Fruit fly (Drosophila melanogaster) whole organism, prepupa: ENCODE results near the gene Srrm1.

Experiments
- Blimp-1 ChIP-seq: fragments of 200-800 bp; sonication (Bioruptor generic); optimal IDR thresholded peaks from 3 replicates; lab custom pipeline; 2017; ENCODE audit warnings: missing biosample characterization, missing genetic modification characterization, mild to moderate bottlenecking, moderate library complexity, missing genetic modification reagents
- CG10631 ChIP-seq: fragments of 200-800 bp; sonication (Bioruptor generic); optimal IDR thresholded peaks from 2 replicates; lab custom pipeline; 2016; ENCODE audit warnings: missing biosample characterization, missing genetic modification characterization
- CG11294 ChIP-seq: fragments of 200-800 bp; sonication (Bioruptor generic); IDR thresholded peaks from 2 replicates; pipeline ENCODE4 v1.3.6; 2022; ENCODE audit warnings: missing biosample characterization, missing genetic modification characterization
- CG11902 ChIP-seq: fragments of 200-800 bp; sonication (Bioruptor generic); optimal IDR thresholded peaks from 3 replicates; lab custom pipeline; 2016; ENCODE audit warnings: missing biosample characterization, missing genetic modification characterization
- CG1621 ChIP-seq: fragments of 200-800 bp; sonication (Bioruptor generic); optimal IDR thresholded peaks from 3 replicates; lab custom pipeline; 2018; ENCODE audit warnings: missing biosample characterization, mild to moderate bottlenecking, missing genetic modification characterization
- CG32006 ChIP-seq: fragments of 200-800 bp; sonication (Bioruptor generic); optimal IDR thresholded peaks from 3 replicates; lab custom pipeline; 2017; ENCODE audit warnings: missing biosample characterization, mild to moderate bottlenecking, missing genetic modification characterization
- CG34406 ChIP-seq: fragments of 200-800 bp; sonication (Bioruptor generic); optimal IDR thresholded peaks from 3 replicates; lab custom pipeline; 2016; ENCODE audit warnings: missing biosample characterization, missing genetic modification characterization
- CG3919 ChIP-seq: fragments of 200-800 bp; sonication (Bioruptor generic); optimal IDR thresholded peaks from 3 replicates; lab custom pipeline; 2016; ENCODE audit warnings: missing biosample characterization, missing genetic modification characterization
- CG6276 ChIP-seq: fragments of 200-800 bp; sonication (Bioruptor generic); optimal IDR thresholded peaks from 2 replicates; lab custom pipeline; 2017; ENCODE audit warnings: missing biosample characterization, mild to moderate bottlenecking, missing genetic modification characterization
- CG6792 ChIP-seq: fragments of 200-800 bp; sonication (Bioruptor generic); optimal IDR thresholded peaks from 3 replicates; lab custom pipeline; 2016; ENCODE audit warnings: missing biosample characterization, missing genetic modification characterization
- CG6808 ChIP-seq: fragments of 200-800 bp; sonication (Bioruptor generic); optimal IDR thresholded peaks from 3 replicates; lab custom pipeline; 2017; ENCODE audit warnings: missing biosample characterization, missing genetic modification characterization, mild to moderate bottlenecking, moderate library complexity, missing genetic modification reagents
- CG8119 ChIP-seq: fragments of 200-800 bp; sonication (Bioruptor generic); IDR thresholded peaks from 3 replicates; pipeline ENCODE4 v1.3.6; 2022; ENCODE audit warnings: missing biosample characterization, missing genetic modification characterization
- CG8319 ChIP-seq: fragments of 200-800 bp; sonication (Bioruptor generic); optimal IDR thresholded peaks from 3 replicates; lab custom pipeline; 2016; ENCODE audit warnings: missing biosample characterization, missing genetic modification characterization
- CG8632 ChIP-seq: fragments of 200-800 bp; sonication (Bioruptor generic); optimal IDR thresholded peaks from 3 replicates; lab custom pipeline; 2016; ENCODE audit warnings: missing biosample characterization, missing genetic modification characterization
- Eip75B ChIP-seq: fragments of 200-800 bp; sonication (Bioruptor generic); optimal IDR thresholded peaks from 3 replicates; lab custom pipeline; 2016; ENCODE audit warnings: missing biosample characterization, missing genetic modification characterization
- Eip78C ChIP-seq: fragments of 200-800 bp; sonication (Bioruptor generic); peaks from one replicate; lab custom pipeline; 2016; ENCODE audit warnings: missing biosample characterization, missing genetic modification characterization
- Eip93F ChIP-seq: fragments of 200-800 bp; sonication (Bioruptor generic); optimal IDR thresholded peaks from 2 replicates; lab custom pipeline; 2016; ENCODE audit warnings: missing biosample characterization, mild to moderate bottlenecking, missing genetic modification characterization
- Ets21C ChIP-seq: fragments of 200-800 bp; sonication (Bioruptor generic); optimal IDR thresholded peaks from 3 replicates; lab custom pipeline; 2016; ENCODE audit warnings: missing biosample characterization, missing genetic modification characterization
- Ets96B ChIP-seq: fragments of 200-800 bp; optimal IDR thresholded peaks from 2 replicates; lab custom pipeline; 2019; ENCODE audit warnings: missing biosample characterization, mild to moderate bottlenecking, missing genetic modification characterization, moderate library complexity
- Hr38 ChIP-seq: sonication (Bioruptor generic); optimal IDR thresholded peaks from 2 replicates; lab custom pipeline; 2016; ENCODE audit warnings: missing biosample characterization, missing genetic modification characterization
- Hr39 ChIP-seq: fragments of 200-800 bp; sonication (Bioruptor generic); optimal IDR thresholded peaks from 2 replicates; lab custom pipeline; 2016; ENCODE audit warnings: missing biosample characterization, missing genetic modification characterization
- Hr4 ChIP-seq: fragments of 200-800 bp; sonication (Bioruptor generic); optimal IDR thresholded peaks from 3 replicates; lab custom pipeline; 2016; ENCODE audit warnings: missing biosample characterization, missing genetic modification characterization
- Lpt ChIP-seq: fragments of 200-800 bp; sonication (Bioruptor generic); optimal IDR thresholded peaks from 3 replicates; lab custom pipeline; 2016; ENCODE audit warnings: missing biosample characterization, missing genetic modification characterization
- Met ChIP-seq: fragments of 200-800 bp; sonication (Bioruptor generic); optimal IDR thresholded peaks from 3 replicates; lab custom pipeline; 2016; ENCODE audit warnings: missing biosample characterization, missing genetic modification characterization
- OdsH ChIP-seq: fragments of 200-800 bp; sonication (Bioruptor generic); optimal IDR thresholded peaks from 3 replicates; lab custom pipeline; 2016; ENCODE audit warnings: missing biosample characterization, missing genetic modification characterization
- Smox ChIP-seq: fragments of 200-800 bp; sonication (Bioruptor generic); optimal IDR thresholded peaks from 3 replicates; lab custom pipeline; 2016; ENCODE audit warnings: missing biosample characterization, missing genetic modification characterization
- Sox14 ChIP-seq: fragments of 200-800 bp; sonication (Bioruptor generic); optimal IDR thresholded peaks from 3 replicates; lab custom pipeline; 2016; ENCODE audit warnings: missing biosample characterization, missing genetic modification characterization
- Sox15 ChIP-seq: fragments of 200-800 bp; sonication (Bioruptor generic); optimal IDR thresholded peaks from 3 replicates; lab custom pipeline; 2016; ENCODE audit warnings: missing biosample characterization, missing genetic modification characterization
- achi ChIP-seq: fragments of 200-800 bp; sonication (Bioruptor generic); optimal IDR thresholded peaks from 3 replicates; lab custom pipeline; 2016; ENCODE audit warnings: missing biosample characterization, missing genetic modification characterization
- acj6 ChIP-seq: fragments of 200-800 bp; sonication (Bioruptor generic); optimal IDR thresholded peaks from 3 replicates; lab custom pipeline; 2016; ENCODE audit warnings: missing biosample characterization, missing genetic modification characterization
- cyc ChIP-seq: fragments of 200-800 bp; sonication (Bioruptor generic); optimal IDR thresholded peaks from 3 replicates; lab custom pipeline; 2016; ENCODE audit warnings: missing biosample characterization, missing genetic modification characterization
- dsx ChIP-seq: fragments of 200-800 bp; optimal IDR thresholded peaks from 3 replicates; lab custom pipeline; 2019; ENCODE audit warnings: missing biosample characterization, mild to moderate bottlenecking, missing genetic modification characterization, moderate library complexity; ENCODE audit not compliant: poor library complexity, severe bottlenecking
- eg ChIP-seq: fragments of 200-800 bp; sonication (Bioruptor generic); IDR thresholded peaks from 3 replicates; pipeline ENCODE4 v1.3.6; 2022; ENCODE audit warnings: missing biosample characterization, missing genetic modification characterization
- lz ChIP-seq: fragments of 200-800 bp; sonication (Bioruptor generic); optimal IDR thresholded peaks from 3 replicates; lab custom pipeline; 2016; ENCODE audit warnings: missing biosample characterization, missing genetic modification characterization
- net ChIP-seq: fragments of 200-800 bp; sonication (Bioruptor generic); optimal IDR thresholded peaks from 3 replicates; lab custom pipeline; 2016; ENCODE audit warnings: missing biosample characterization, missing genetic modification characterization
- pdm3 ChIP-seq: fragments of 200-800 bp; sonication (Bioruptor generic); optimal IDR thresholded peaks from 3 replicates; lab custom pipeline; 2016; ENCODE audit warnings: missing biosample characterization, missing genetic modification characterization
- salr ChIP-seq, 2 experiments: fragments of 200-800 bp; sonication (Bioruptor generic); optimal IDR thresholded peaks; 3 replicates each; lab custom pipeline; 2016 to 2018; ENCODE audit warnings: missing biosample characterization in 2 of 2, missing genetic modification characterization in 2 of 2, mild to moderate bottlenecking in 1 of 2
- spab ChIP-seq: fragments of 200-800 bp; sonication (Bioruptor generic); optimal IDR thresholded peaks from 2 replicates; lab custom pipeline; 2017; ENCODE audit warnings: missing biosample characterization, mild to moderate bottlenecking, missing genetic modification characterization, missing genetic modification reagents
- svp ChIP-seq: fragments of 200-800 bp; sonication (Bioruptor generic); peaks from one replicate; lab custom pipeline; 2016; ENCODE audit warnings: missing biosample characterization, missing genetic modification characterization
- vri ChIP-seq: fragments of 200-800 bp; sonication (Bioruptor generic); optimal IDR thresholded peaks from 3 replicates; lab custom pipeline; 2016; ENCODE audit warnings: missing biosample characterization, mild to moderate bottlenecking, missing genetic modification characterization

Gene Srrm1

dm6 chr3L:13066220-13066619 lies 29.6 kb downstream of the Srrm1 start (continued):
- TF ChIP-seq CG6808 (GFP tag; lab: Kevin White, UChicago): peak; percentile 36
- peak; percentile 15 for TF ChIP-seq CG34406 (GFP tag; lab: Kevin White, UChicago)
- no peak for TF ChIP-seq CG8632 (GFP tag; lab: Kevin White, UChicago)
- TF ChIP-seq Sox15 (GFP tag; lab: Kevin White, UChicago): no peak
- TF ChIP-seq cyc (GFP tag; lab: Kevin White, UChicago): no peak
- no peak for TF ChIP-seq eg (GFP tag; lab: Robert Waterston, UW)
- TF ChIP-seq CG6276: peak; percentile 12
- TF ChIP-seq CG11294 (GFP tag; lab: Robert Waterston, UW): no peak
- TF ChIP-seq net (GFP tag; lab: Kevin White, UChicago): no peak
- TF ChIP-seq CG8319: no peak
- no peak for TF ChIP-seq Met
- peak; percentile 12 for TF ChIP-seq spab (GFP tag; lab: Kevin White, UChicago)
- TF ChIP-seq acj6: peak; percentile 36
- no peak for TF ChIP-seq Lpt
- TF ChIP-seq CG10631 (GFP tag; lab: Kevin White, UChicago): peak; percentile 52
- no peak for TF ChIP-seq Smox (GFP tag; lab: Kevin White, UChicago)
- peak; percentile 30 for TF ChIP-seq OdsH (GFP tag; lab: Kevin White, UChicago)
- TF ChIP-seq Blimp-1: no peak
- no peak for TF ChIP-seq vri (GFP tag; lab: Kevin White, UChicago)
- peak; percentile 44; the same call in 2 of the 3 replicates for TF ChIP-seq CG8119 (GFP tag; lab: Robert Waterston, UW)
- TF ChIP-seq svp (GFP tag; lab: Kevin White, UChicago): peak; percentile 43
- TF ChIP-seq CG32006 (GFP tag; lab: Kevin White, UChicago): peak; percentile 61
- TF ChIP-seq achi (GFP tag; lab: Kevin White, UChicago): peak; percentile 8
- no peak for TF ChIP-seq CG11902 (GFP tag; lab: Kevin White, UChicago)
- TF ChIP-seq CG1621 (tag; lab: Kevin White, UChicago): no peak
- peak; percentile 21 for TF ChIP-seq CG3919 (GFP tag; lab: Kevin White, UChicago)
- TF ChIP-seq pdm3 (GFP tag; lab: Kevin White, UChicago): peak; percentile 13
- TF ChIP-seq Hr38: no peak
- no peak for TF ChIP-seq Ets21C (GFP tag; lab: Kevin White, UChicago)
- TF ChIP-seq Hr4 (GFP tag; lab: Kevin White, UChicago): peak; percentile 13
- TF ChIP-seq Eip93F (GFP tag; lab: Kevin White, UChicago): no peak
- TF ChIP-seq Sox14 (GFP tag; lab: Kevin White, UChicago): no peak
- no peak for TF ChIP-seq dsx (GFP tag; lab: Kevin White, UChicago)
- peak; percentile 12 for TF ChIP-seq Eip75B (GFP tag; lab: Kevin White, UChicago)
- peak; percentile 44 for TF ChIP-seq Ets96B (tag; lab: Kevin White, UChicago)
- no peak for TF ChIP-seq lz
- TF ChIP-seq salr (GFP tag; optimal IDR thresholded peaks at IDR 0.05; lab: Kevin White, UChicago): peak in 1 of 2 experiments; percentile 27
- TF ChIP-seq, all 60 proteins: peak for 23

dm6 chr3L:13068293-13068692 lies 31.7 kb downstream of the Srrm1 start:
- TF ChIP-seq Blimp-1: no peak
- no peak for TF ChIP-seq Hr39 (GFP tag; lab: Kevin White, UChicago)
- TF ChIP-seq salr (GFP tag; optimal IDR thresholded peaks at IDR 0.05; lab: Kevin White, UChicago): peak in 1 of 2 experiments; percentile 22
- TF ChIP-seq CG3919 (GFP tag; lab: Kevin White, UChicago): peak; percentile 29
- no peak for TF ChIP-seq CG11902 (GFP tag; lab: Kevin White, UChicago)
- peak; percentile 21 for TF ChIP-seq CG32006 (GFP tag; lab: Kevin White, UChicago)
- no peak for TF ChIP-seq Smox (GFP tag; lab: Kevin White, UChicago)
- TF ChIP-seq Eip75B (GFP tag; lab: Kevin White, UChicago): peak; percentile 1
- TF ChIP-seq svp (GFP tag; lab: Kevin White, UChicago): no peak
- TF ChIP-seq Ets96B (tag; lab: Kevin White, UChicago): peak; percentile 14
- peak; percentile 66 for TF ChIP-seq Eip78C
- TF ChIP-seq CG6792 (GFP tag; lab: Kevin White, UChicago): no peak
- TF ChIP-seq, all 60 proteins: peak for 6
